Fruit fly (Drosophila melanogaster) whole organism, embryonic: ENCODE data around the gene drongo.

Source experiments
- Atf-2 ChIP-seq: fragments of 200-800 bp; sonication (Bioruptor generic); optimal IDR thresholded peaks from 2 replicates; lab custom pipeline; 2016; ENCODE audit warnings: missing biosample characterization, missing genetic modification characterization
- CG10147 ChIP-seq: fragments of 200-800 bp; sonication (Bioruptor generic); optimal IDR thresholded peaks from 2 replicates; lab custom pipeline; 2019; ENCODE audit warnings: missing biosample characterization, mild to moderate bottlenecking, missing genetic modification characterization, moderate library complexity
- CG10654 ChIP-seq: fragments of 200-800 bp; sonication (Bioruptor generic); optimal IDR thresholded peaks from 2 replicates; lab custom pipeline; 2016; ENCODE audit warnings: missing biosample characterization, missing genetic modification characterization
- CG11695 ChIP-seq: fragments of 200-800 bp; sonication (Bioruptor generic); IDR thresholded peaks from 3 replicates; pipeline ENCODE4 v1.3.6; 2022; ENCODE audit warnings: missing biosample characterization, missing genetic modification characterization
- CG13123 ChIP-seq: fragments of 200-800 bp; sonication (Bioruptor generic); optimal IDR thresholded peaks from 2 replicates; lab custom pipeline; 2016; ENCODE audit warnings: missing biosample characterization, missing genetic modification characterization
- CG14050 ChIP-seq: fragments of 200-800 bp; sonication (Bioruptor generic); IDR thresholded peaks from 3 replicates; pipeline ENCODE4 v1.3.6; 2022; ENCODE audit warnings: missing biosample characterization, missing genetic modification characterization
- CG15269 ChIP-seq: fragments of 200-800 bp; sonication (Bioruptor generic); optimal IDR thresholded peaks from 2 replicates; lab custom pipeline; 2018; ENCODE audit warnings: missing biosample characterization, mild to moderate bottlenecking, missing genetic modification characterization, moderate library complexity
- CG15514 ChIP-seq: fragments of 200-800 bp; sonication (Bioruptor generic); optimal IDR thresholded peaks from 3 replicates; lab custom pipeline; 2017; ENCODE audit warnings: missing biosample characterization, missing genetic modification characterization, mild to moderate bottlenecking, moderate library complexity, missing genetic modification reagents
- CG1832 ChIP-seq: fragments of 200-800 bp; sonication (Bioruptor generic); optimal IDR thresholded peaks from 2 replicates; lab custom pipeline; 2017; ENCODE audit warnings: missing biosample characterization, mild to moderate bottlenecking, missing genetic modification characterization, inconsistent platforms
- CG2712 ChIP-seq: fragments of 200-800 bp; optimal IDR thresholded peaks from 3 replicates; lab custom pipeline; 2019; ENCODE audit warnings: missing biosample characterization, mild to moderate bottlenecking, missing genetic modification characterization, moderate library complexity
- CG6272 ChIP-seq: fragments of 200-800 bp; sonication (Bioruptor generic); IDR thresholded peaks from 2 replicates; pipeline ENCODE4 v1.3.6; 2022; ENCODE audit warnings: missing biosample characterization, missing genetic modification characterization
- CG6683 ChIP-seq: fragments of 200-800 bp; sonication (Bioruptor generic); optimal IDR thresholded peaks from 2 replicates; lab custom pipeline; 2017; ENCODE audit warnings: missing biosample characterization, mild to moderate bottlenecking, missing genetic modification characterization, missing genetic modification reagents
- CG6765 ChIP-seq: fragments of 200-800 bp; sonication (Bioruptor generic); optimal IDR thresholded peaks from 3 replicates; lab custom pipeline; 2017; ENCODE audit warnings: missing biosample characterization, mild to moderate bottlenecking, missing genetic modification characterization
- CG6791 ChIP-seq: fragments of 200-800 bp; sonication (Bioruptor generic); IDR thresholded peaks from 3 replicates; pipeline ENCODE4 v1.3.6; 2022; ENCODE audit warnings: missing biosample characterization, missing genetic modification characterization; ENCODE audit not compliant: partially characterized antibody
- CG7745 ChIP-seq: fragments of 200-800 bp; sonication (Bioruptor generic); optimal IDR thresholded peaks from 2 replicates; lab custom pipeline; 2018; ENCODE audit warnings: missing biosample characterization, mild to moderate bottlenecking, missing genetic modification characterization, moderate library complexity
- CG8089 ChIP-seq: fragments of 200-800 bp; sonication (Bioruptor generic); optimal IDR thresholded peaks from 3 replicates; lab custom pipeline; 2016; ENCODE audit warnings: missing biosample characterization, missing genetic modification characterization
- CTCF ChIP-seq: fragments of 200-800 bp; sonication (Bioruptor generic); optimal IDR thresholded peaks from 2 replicates; lab custom pipeline; 2017; ENCODE audit warnings: missing biosample characterization, mild to moderate bottlenecking, missing genetic modification characterization, moderate library complexity
- CkIIα-i1 ChIP-seq: fragments of 200-800 bp; sonication (Bioruptor generic); IDR thresholded peaks from 2 replicates; pipeline ENCODE4 v1.3.6; 2022; ENCODE audit warnings: missing biosample characterization, missing genetic modification characterization
- Elba2 ChIP-seq: fragments of 200-800 bp; sonication (Bioruptor generic); optimal IDR thresholded peaks from 3 replicates; lab custom pipeline; 2016; ENCODE audit warnings: missing biosample characterization, missing genetic modification characterization
- Gsc ChIP-seq: fragments of 200-800 bp; sonication (Bioruptor generic); IDR thresholded peaks from 2 replicates; pipeline ENCODE4 v1.3.6; 2022; ENCODE audit warnings: missing biosample characterization, missing genetic modification characterization
- Gug ChIP-seq: fragments of 200-800 bp; sonication (Bioruptor generic); IDR thresholded peaks from 4 replicates; pipeline ENCODE4 v1.3.6; 2022; ENCODE audit warnings: missing biosample characterization, missing genetic modification characterization
- H2.0 ChIP-seq: fragments of 200-800 bp; sonication (Bioruptor generic); IDR thresholded peaks from 2 replicates; pipeline ENCODE4 v1.3.6; 2022; ENCODE audit warnings: missing biosample characterization, missing genetic modification characterization
- Hmr ChIP-seq: fragments of 200-800 bp; sonication (Bioruptor generic); optimal IDR thresholded peaks from 3 replicates; lab custom pipeline; 2017; ENCODE audit warnings: mild to moderate bottlenecking, missing biosample characterization, missing genetic modification reagents, missing genetic modification characterization
- Hr78 ChIP-seq, 2 experiments: fragments of 200-800 bp in 1 of 2; fragments of >200 bp in 1 of 2; sonication (Bioruptor generic) in 1 of 2; optimal IDR thresholded peaks; 2 replicates each; lab custom pipeline; 2017 to 2019; ENCODE audit warnings: missing biosample characterization in 2 of 2, missing genetic modification characterization in 2 of 2, mild to moderate bottlenecking in 1 of 2, moderate library complexity in 1 of 2
- MESR4 ChIP-seq: fragments of 200-800 bp; sonication (Bioruptor generic); optimal IDR thresholded peaks from 2 replicates; lab custom pipeline; 2018; ENCODE audit warnings: missing biosample characterization, mild to moderate bottlenecking, missing genetic modification characterization, moderate library complexity
- Nf-YA ChIP-seq: fragments of 200-800 bp; sonication (Bioruptor generic); IDR thresholded peaks from 2 replicates; pipeline ENCODE4 v1.3.6; 2022; ENCODE audit warnings: missing biosample characterization, missing genetic modification characterization
- Oli ChIP-seq: fragments of 200-800 bp; sonication (Bioruptor generic); optimal IDR thresholded peaks from 2 replicates; lab custom pipeline; 2018; ENCODE audit warnings: missing biosample characterization, mild to moderate bottlenecking, missing genetic modification characterization, moderate library complexity
- Pdp1 ChIP-seq, 2 experiments: fragments of 200-800 bp; sonication (Bioruptor generic); optimal IDR thresholded peaks; 3 replicates each; lab custom pipeline; 2016; ENCODE audit warnings: missing biosample characterization in 2 of 2, missing genetic modification characterization in 2 of 2, mild to moderate bottlenecking in 1 of 2, moderate library complexity in 1 of 2
- Xbp1 ChIP-seq: fragments of 200-800 bp; sonication (Bioruptor generic); optimal IDR thresholded peaks from 3 replicates; lab custom pipeline; 2016; ENCODE audit warnings: missing biosample characterization, mild to moderate bottlenecking, missing genetic modification characterization
- dati ChIP-seq: fragments of 200-800 bp; sonication (Bioruptor generic); IDR thresholded peaks from 2 replicates; pipeline ENCODE4 v1.3.6; 2022; ENCODE audit warnings: missing biosample characterization, missing genetic modification characterization
- eve ChIP-seq, 2 experiments: fragments of >200 bp; optimal IDR thresholded peaks; 2 replicates each; lab custom pipeline; 2017; ENCODE audit warnings: missing biosample characterization in 2 of 2, missing genetic modification characterization in 2 of 2
- kni ChIP-seq: fragments of 200-800 bp; sonication (Bioruptor generic); optimal IDR thresholded peaks from 3 replicates; lab custom pipeline; 2017; ENCODE audit warnings: mild to moderate bottlenecking, missing biosample characterization, missing genetic modification reagents, missing genetic modification characterization
- lbe ChIP-seq: fragments of 200-800 bp; sonication (Bioruptor generic); optimal IDR thresholded peaks from 2 replicates; lab custom pipeline; 2016; ENCODE audit warnings: missing biosample characterization, mild to moderate bottlenecking, missing genetic modification characterization
- oc ChIP-seq: fragments of 200-800 bp; sonication (Bioruptor generic); optimal IDR thresholded peaks from 2 replicates; lab custom pipeline; 2018; ENCODE audit warnings: missing biosample characterization, mild to moderate bottlenecking, missing genetic modification characterization, moderate library complexity
- pan ChIP-seq, 4 experiments: fragments of >200 bp in 3 of 4; fragments of 200-800 bp in 1 of 4; sonication (Bioruptor generic) in 1 of 4; optimal IDR thresholded peaks in 3 of 4; IDR thresholded peaks in 1 of 4; 2 replicates each; pipeline versions ENCODE4 v1.3.6 to Lab custom; 2017 to 2022; ENCODE audit warnings: missing biosample characterization in 2 of 4, missing genetic modification characterization in 2 of 4, mixed read lengths in 1 of 4
- pho ChIP-seq: fragments of 200-800 bp; sonication (Bioruptor generic); optimal IDR thresholded peaks from 2 replicates; lab custom pipeline; 2016; ENCODE audit warnings: missing biosample characterization, missing genetic modification characterization
- prd ChIP-seq, 3 experiments: fragments of >200 bp in 2 of 3; fragments of 200-800 bp in 1 of 3; sonication (Bioruptor generic) in 1 of 3; optimal IDR thresholded peaks in 2 of 3; IDR thresholded peaks in 1 of 3; 2 replicates in 2 of 3; 3 replicates in 1 of 3; pipeline versions ENCODE4 v1.3.6 to Lab custom; 2017 to 2022; ENCODE audit warnings: missing biosample characterization in 1 of 3, missing genetic modification characterization in 1 of 3
- pzg ChIP-seq: fragments of 200-800 bp; sonication (Bioruptor generic); optimal IDR thresholded peaks from 3 replicates; lab custom pipeline; 2018; ENCODE audit warnings: missing biosample characterization, mild to moderate bottlenecking, missing genetic modification characterization, moderate library complexity
- slou ChIP-seq: fragments of 200-800 bp; sonication (Bioruptor generic); optimal IDR thresholded peaks from 3 replicates; lab custom pipeline; 2016; ENCODE audit warnings: missing biosample characterization, missing genetic modification characterization
- tin ChIP-seq: fragments of 200-800 bp; sonication (Bioruptor generic); optimal IDR thresholded peaks from 3 replicates; lab custom pipeline; 2016; ENCODE audit warnings: missing biosample characterization, missing genetic modification characterization
- ttk ChIP-seq: fragments of 200-800 bp; sonication (Bioruptor generic); IDR thresholded peaks from 2 replicates; pipeline ENCODE4 v2.1.2; 2022; ENCODE audit warnings: missing biosample characterization, missing genetic modification characterization
- unpg ChIP-seq: fragments of 200-800 bp; sonication (Bioruptor generic); optimal IDR thresholded peaks from 3 replicates; lab custom pipeline; 2018; ENCODE audit warnings: missing biosample characterization, mild to moderate bottlenecking, missing genetic modification characterization, moderate library complexity
- z ChIP-seq: fragments of 200-800 bp; sonication (Bioruptor generic); IDR thresholded peaks from 3 replicates; pipeline ENCODE4 v1.3.6; 2022; ENCODE audit warnings: missing biosample characterization, missing genetic modification characterization
- zen ChIP-seq: fragments of 200-800 bp; sonication (Bioruptor generic); optimal IDR thresholded peaks from 3 replicates; lab custom pipeline; 2018; ENCODE audit warnings: missing biosample characterization, mild to moderate bottlenecking, missing genetic modification characterization, moderate library complexity
- zen2 ChIP-seq: fragments of 200-800 bp; sonication (Bioruptor generic); IDR thresholded peaks from 3 replicates; pipeline ENCODE4 v1.3.6; 2022; ENCODE audit warnings: missing biosample characterization, missing genetic modification characterization; ENCODE audit not compliant: partially characterized antibody

The drongo gene

dm6 chr2L:821242-821985 is 29.5 kb downstream of the drongo start, which contains the start of gene CG3662 (continued):
- TF ChIP-seq CG6272 (GFP tag; lab: Robert Waterston, UW) (no peak), oc (tag; lab: Kevin White, UChicago) (no peak), zen (no peak), CG2712 (tag; lab: Kevin White, UChicago) (peak; percentile 29), Pdp1 (GFP tag; optimal IDR thresholded peaks at IDR 0.05; lab: Kevin White, UChicago) (peak in 1 of 2 experiments; percentile 44), CG6765 (no peak), MESR4 (GFP tag; lab: Kevin White, UChicago) (peak; percentile 97)

dm6 chr2L:819315-820032 is 31.4 kb downstream of the drongo start, which contains the start of the genes PGAP2 and Clp:
Gene PGAP2 (minus strand): TSS chr2L:819508.
Gene Clp (plus strand): TSS chr2L:819964.
- TF ChIP-seq Atf-2 (GFP tag; lab: Kevin White, UChicago) (peak; percentile 30), H2.0 (peak; percentile 83), ttk (GFP tag; lab: Robert Waterston, UW) (peak; percentile 72), CG15269 (tag; lab: Kevin White, UChicago) (peak; percentile 77), prd (optimal IDR thresholded peaks at IDR 0.05; lab: Kevin White, UChicago) (no peak), prd (GFP tag; IDR thresholded peaks at IDR 0.05; lab: Robert Waterston, UW) (peak; percentile 85), eve (GFP tag; optimal IDR thresholded peaks at IDR 0.05; lab: Kevin White, UChicago) (no peak), CG15514 (GFP tag; lab: Kevin White, UChicago) (peak; percentile 59), CG2712 (tag; lab: Kevin White, UChicago) (peak; percentile 85), lbe (peak; percentile 41), CkIIα-i1 (GFP tag; lab: Robert Waterston, UW) (no peak), pzg (GFP tag; lab: Kevin White, UChicago) (peak; percentile 34), unpg (GFP tag; lab: Kevin White, UChicago) (peak; percentile 69), CG7745 (no peak), Hr78 (GFP tag; optimal IDR thresholded peaks at IDR 0.05; lab: Kevin White, UChicago) (no peak), z (GFP tag; lab: Robert Waterston, UW) (no peak), Gsc (no peak), CG6791 (GFP tag; lab: Robert Waterston, UW) (no peak), pho (GFP tag; lab: Kevin White, UChicago) (peak; percentile 60), Elba2 (GFP tag; lab: Kevin White, UChicago) (no peak), CG10147 (GFP tag; lab: Kevin White, UChicago) (peak; percentile 38), CTCF (peak; percentile 66), Gug (GFP tag; lab: Robert Waterston, UW) (peak; percentile 63; the same call in 3 of the 4 replicates), zen2 (GFP tag; lab: Robert Waterston, UW) (no peak), kni (GFP tag; lab: Kevin White, UChicago) (no peak), CG14050 (GFP tag; lab: Robert Waterston, UW) (peak; percentile 53; the same call in 2 of the 3 replicates), Nf-YA (GFP tag; lab: Robert Waterston, UW) (peak; percentile 36; the same call in 1 of the 2 replicates), CG13123 (GFP tag; lab: Kevin White, UChicago) (peak; percentile 38), Hmr (GFP tag; lab: Kevin White, UChicago) (peak; percentile 64), Oli (tag; lab: Kevin White, UChicago) (peak; percentile 68), tin (peak; percentile 73), pan (optimal IDR thresholded peaks at IDR 0.05; lab: Kevin White, UChicago) (no peak), pan (GFP tag; optimal IDR thresholded peaks at IDR 0.05 in 1 of 2, IDR thresholded peaks at IDR 0.05 in 1 of 2) (peak in 1 of 2 experiments; percentile 71), CG8089 (GFP tag; lab: Kevin White, UChicago) (no peak), dati (GFP tag; lab: Robert Waterston, UW) (no peak), CG1832 (GFP tag; lab: Kevin White, UChicago) (no peak), slou (peak; percentile 49), CG10654 (GFP tag; lab: Kevin White, UChicago) (peak; percentile 62), Xbp1 (GFP tag; lab: Kevin White, UChicago) (peak; percentile 81), CG11695 (GFP tag; lab: Robert Waterston, UW) (peak; percentile 52; the same call in 2 of the 3 replicates), CG6683 (GFP tag; lab: Kevin White, UChicago) (no peak)
